Fruit fly (Drosophila melanogaster): ENCODE data around the gene Polr3D.

dm6 chr3L:18086754-18087685, 22.4 kb downstream of the Polr3D start, which contains the start of gene CG34253:
- no peak for TF ChIP-seq CG8159 (tag; optimal IDR thresholded peaks at IDR 0.05)
- TF ChIP-seq Snoo (tag; optimal IDR thresholded peaks at IDR 0.05): no peak
- TF ChIP-seq Pif1A (GFP tag; optimal IDR thresholded peaks at IDR 0.05): no peak
- TF ChIP-seq CG9948 (tag; optimal IDR thresholded peaks at IDR 0.05): no peak
- TF ChIP-seq CG14655 (GFP tag; optimal IDR thresholded peaks at IDR 0.05): peak; percentile 27
- no peak for TF ChIP-seq Pif1B (GFP tag; optimal IDR thresholded peaks at IDR 0.05)
- TF ChIP-seq CG12605 (GFP tag; IDR thresholded peaks at IDR 0.05): no peak
- no peak for TF ChIP-seq gl (tag; optimal IDR thresholded peaks at IDR 0.05)
- no peak for TF ChIP-seq CG8301 (tag; optimal IDR thresholded peaks at IDR 0.05)
- no peak for TF ChIP-seq CG15710 (tag; optimal IDR thresholded peaks at IDR 0.05)
- no peak for TF ChIP-seq CG10348 (GFP tag; IDR thresholded peaks at IDR 0.05)
- no peak for TF ChIP-seq rn (GFP tag; IDR thresholded peaks at IDR 0.05)
- no peak for TF ChIP-seq D1 (tag; optimal IDR thresholded peaks at IDR 0.05)
